Fruit fly (Drosophila melanogaster) whole organism, wandering third instar larva: ENCODE results near the gene CG43630.
A peak's percentile ranks its signal among the peaks of the same experiment; 100 is the strongest.

Experiments used
- Abd-B ChIP-seq: fragments of >200 bp; optimal IDR thresholded peaks from 2 replicates; lab custom pipeline; 2017; ENCODE audit warnings: missing biosample characterization, missing genetic modification characterization
- CG32264 ChIP-seq: fragments of 200-800 bp; sonication (Bioruptor generic); optimal IDR thresholded peaks from 2 replicates; lab custom pipeline; 2016; ENCODE audit warnings: missing biosample characterization, missing genetic modification characterization
- CG9705 ChIP-seq: fragments of 200-800 bp; sonication (Bioruptor generic); optimal IDR thresholded peaks from 2 replicates; lab custom pipeline; 2018; ENCODE audit warnings: missing biosample characterization, mild to moderate bottlenecking, missing genetic modification characterization
- CrebA ChIP-seq: fragments of 200-800 bp; sonication (Bioruptor generic); optimal IDR thresholded peaks from 2 replicates; lab custom pipeline; 2016; ENCODE audit warnings: missing biosample characterization, mild to moderate bottlenecking, missing genetic modification characterization, borderline replicate concordance
- Dif ChIP-seq: fragments of 200-275, 200-300 bp; sonication (Bioruptor generic); optimal IDR thresholded peaks from 2 replicates; lab custom pipeline; 2018; ENCODE audit warnings: missing biosample characterization, missing genetic modification characterization; ENCODE audit not compliant: partially characterized antibody
- GATAd ChIP-seq: sonication (Bioruptor generic); optimal IDR thresholded peaks from 2 replicates; lab custom pipeline; 2016; ENCODE audit warnings: missing biosample characterization, missing genetic modification characterization
- HLH106 ChIP-seq: fragments of 200-800 bp; optimal IDR thresholded peaks from 3 replicates; lab custom pipeline; 2019; ENCODE audit warnings: missing biosample characterization, mild to moderate bottlenecking, missing genetic modification characterization, moderate library complexity
- Hnf4 ChIP-seq: fragments of 200-800 bp; sonication (Bioruptor generic); optimal IDR thresholded peaks from 2 replicates; lab custom pipeline; 2016; ENCODE audit warnings: missing biosample characterization, mild to moderate bottlenecking, missing genetic modification characterization
- Hr78 ChIP-seq: fragments of >200 bp; optimal IDR thresholded peaks from 2 replicates; lab custom pipeline; 2017; ENCODE audit warnings: missing biosample characterization, missing genetic modification characterization
- Hr83 ChIP-seq: fragments of 200-300 bp; sonication (Bioruptor generic); optimal IDR thresholded peaks from 2 replicates; lab custom pipeline; 2016; ENCODE audit warnings: missing biosample characterization, mild to moderate bottlenecking, missing genetic modification characterization, moderate library complexity; ENCODE audit not compliant: poor library complexity, severe bottlenecking
- Jra ChIP-seq: sonication (Bioruptor generic); optimal IDR thresholded peaks from 2 replicates; lab custom pipeline; 2016; ENCODE audit warnings: missing biosample characterization, missing genetic modification characterization
- Mio ChIP-seq: sonication (Bioruptor generic); optimal IDR thresholded peaks from 2 replicates; lab custom pipeline; 2016; ENCODE audit warnings: missing biosample characterization, missing genetic modification characterization
- Myc ChIP-seq: fragments of >200 bp; optimal IDR thresholded peaks from 2 replicates; lab custom pipeline; 2017
- N ChIP-seq: fragments of >200 bp; optimal IDR thresholded peaks from 2 replicates; lab custom pipeline; 2018; ENCODE audit warnings: missing biosample characterization, missing external identifiers, missing genetic modification characterization
- OdsH ChIP-seq: fragments of 200-800 bp; sonication (Bioruptor generic); optimal IDR thresholded peaks from 2 replicates; lab custom pipeline; 2016; ENCODE audit warnings: missing biosample characterization, mild to moderate bottlenecking, missing genetic modification characterization
- Rel ChIP-seq, 2 experiments: fragments of 200-800 bp; sonication (Bioruptor generic) in 1 of 2; optimal IDR thresholded peaks; 2 replicates in 1 of 2; 3 replicates in 1 of 2; lab custom pipeline; 2016 to 2019; ENCODE audit warnings: mild to moderate bottlenecking in 2 of 2, missing biosample characterization in 2 of 2, missing genetic modification characterization in 2 of 2, moderate library complexity in 1 of 2
- Sp1 ChIP-seq: fragments of 200-800 bp; sonication (Bioruptor generic); optimal IDR thresholded peaks from 3 replicates; lab custom pipeline; 2019; ENCODE audit warnings: missing biosample characterization, mild to moderate bottlenecking, missing genetic modification characterization, moderate library complexity
- Vsx2 ChIP-seq: fragments of 200-300, 225-300 bp; sonication (Bioruptor generic); optimal IDR thresholded peaks from 2 replicates; lab custom pipeline; 2018; ENCODE audit warnings: missing biosample characterization, missing genetic modification characterization; ENCODE audit not compliant: partially characterized antibody
- br ChIP-seq: fragments of 200-800 bp; sonication (Bioruptor generic); optimal IDR thresholded peaks from 2 replicates; lab custom pipeline; 2016; ENCODE audit warnings: missing biosample characterization, missing genetic modification characterization
- brk ChIP-seq: fragments of 200-800 bp; sonication (Bioruptor generic); optimal IDR thresholded peaks from 2 replicates; lab custom pipeline; 2016; ENCODE audit warnings: missing biosample characterization, mild to moderate bottlenecking, missing genetic modification characterization
- dl ChIP-seq, 2 experiments: fragments of 175-275, 200-275 bp in 1 of 2; fragments of 200-275 bp in 1 of 2; sonication (Bioruptor generic); optimal IDR thresholded peaks; lab custom pipeline; 2018; ENCODE audit warnings: mild to moderate bottlenecking in 2 of 2, missing biosample characterization in 2 of 2, missing genetic modification characterization in 2 of 2, moderate library complexity in 2 of 2; ENCODE audit not compliant: partially characterized antibody in 2 of 2, insufficient read depth in 1 of 2
- dmrt93B ChIP-seq: fragments of 200-800 bp; sonication (Bioruptor generic); optimal IDR thresholded peaks from 2 replicates; lab custom pipeline; 2018; ENCODE audit warnings: missing biosample characterization, mild to moderate bottlenecking, missing genetic modification characterization
- dsf ChIP-seq: sonication (Bioruptor generic); optimal IDR thresholded peaks from 2 replicates; lab custom pipeline; 2016; ENCODE audit warnings: missing biosample characterization, missing genetic modification characterization, borderline replicate concordance
- ey ChIP-seq: fragments of 200-800 bp; sonication (Bioruptor generic); optimal IDR thresholded peaks from 2 replicates; lab custom pipeline; 2016; ENCODE audit warnings: missing biosample characterization, missing genetic modification characterization
- foxo ChIP-seq, 2 experiments: fragments of 200-800 bp; sonication (Bioruptor generic); optimal IDR thresholded peaks; 2 replicates in 1 of 2; 3 replicates in 1 of 2; lab custom pipeline; 2016 to 2017; ENCODE audit warnings: missing biosample characterization in 2 of 2, missing genetic modification characterization in 2 of 2
- h ChIP-seq: fragments of 200-800 bp; sonication (Bioruptor generic); optimal IDR thresholded peaks from 3 replicates; lab custom pipeline; 2016; ENCODE audit warnings: missing biosample characterization, mild to moderate bottlenecking, missing genetic modification characterization
- lola ChIP-seq: fragments of >200 bp; optimal IDR thresholded peaks from 2 replicates; lab custom pipeline; 2017; ENCODE audit warnings: missing biosample characterization, missing genetic modification characterization
- pan ChIP-seq: fragments of >200 bp; optimal IDR thresholded peaks from 2 replicates; lab custom pipeline; 2017
- psq ChIP-seq: fragments of 200-800 bp; sonication (Bioruptor generic); optimal IDR thresholded peaks from 3 replicates; lab custom pipeline; 2017; ENCODE audit warnings: missing biosample characterization, mild to moderate bottlenecking, missing genetic modification characterization, moderate library complexity
- sage ChIP-seq: fragments of 200-800 bp; sonication (Bioruptor generic); optimal IDR thresholded peaks from 2 replicates; lab custom pipeline; 2016; ENCODE audit warnings: missing biosample characterization, mild to moderate bottlenecking, missing genetic modification characterization
- sv ChIP-seq: fragments of 200-800 bp; sonication (Bioruptor generic); optimal IDR thresholded peaks from 3 replicates; lab custom pipeline; 2016; ENCODE audit warnings: missing biosample characterization, missing genetic modification characterization
- tai ChIP-seq: sonication (Bioruptor generic); optimal IDR thresholded peaks from 2 replicates; lab custom pipeline; 2016; ENCODE audit warnings: missing biosample characterization, missing genetic modification characterization
- usp ChIP-seq: fragments of >200 bp; optimal IDR thresholded peaks from 2 replicates; lab custom pipeline; 2017; ENCODE audit warnings: missing biosample characterization, missing genetic modification characterization
- woc ChIP-seq: sonication (Bioruptor generic); optimal IDR thresholded peaks from 2 replicates; lab custom pipeline; 2016; ENCODE audit warnings: missing biosample characterization, mild to moderate bottlenecking, missing genetic modification characterization

Gene CG43630

dm6 chr3R:12688116-12688515 is 12.1 kb upstream of the CG43630 start:
- TF ChIP-seq Mio (no peak), HLH106 (no peak), N (no peak), h (no peak), Jra (no peak), Hr78 (no peak), Hnf4 (no peak), OdsH (GFP tag; lab: Kevin White, UChicago) (no peak)
- TF ChIP-seq, all 38 proteins: peak for 0

DNA sequence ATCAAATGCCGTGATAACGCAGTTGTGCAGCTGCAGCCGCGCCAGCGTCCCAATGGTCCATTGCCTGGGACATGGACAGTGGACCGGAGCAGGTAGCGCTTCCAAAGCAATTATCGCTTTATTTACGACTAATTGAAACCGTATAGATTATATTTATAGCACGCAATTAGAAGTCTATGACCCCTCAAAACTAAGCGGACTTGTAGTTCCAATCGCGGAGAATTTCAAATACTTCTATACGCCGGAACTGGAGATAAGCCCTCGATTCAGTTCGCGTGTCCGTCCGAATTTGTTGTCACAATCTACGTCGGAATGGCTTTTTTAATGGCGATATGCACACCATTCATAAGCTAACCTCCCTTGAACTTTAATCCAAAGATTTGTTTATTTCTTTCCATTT is 9.2 kb upstream of the CG43630 start:
- TF ChIP-seq Rel (GFP tag; optimal IDR thresholded peaks at IDR 0.05; lab: Kevin White, UChicago) (no peak), Rel (tag; optimal IDR thresholded peaks at IDR 0.05; lab: Kevin White, UChicago) (no peak), Hnf4 (no peak), brk (GFP tag; lab: Kevin White, UChicago) (no peak), Sp1 (no peak), psq (GFP tag; lab: Kevin White, UChicago) (no peak), usp (GFP tag; lab: Kevin White, UChicago) (no peak), Vsx2 (no peak), Hr83 (no peak), Hr78 (no peak), N (no peak), ey (GFP tag; lab: Kevin White, UChicago) (no peak), sage (GFP tag; lab: Kevin White, UChicago) (no peak), foxo (GFP tag; optimal IDR thresholded peaks at IDR 0.05; lab: Kevin White, UChicago) (no peak), tai (no peak), OdsH (GFP tag; lab: Kevin White, UChicago) (no peak), dmrt93B (no peak), Dif (GFP tag; lab: Kevin White, UChicago) (no peak), br (GFP tag; lab: Kevin White, UChicago) (no peak), pan (lab: Kevin White, UChicago) (no peak)
- TF ChIP-seq, all 38 proteins: peak for 0

DNA sequence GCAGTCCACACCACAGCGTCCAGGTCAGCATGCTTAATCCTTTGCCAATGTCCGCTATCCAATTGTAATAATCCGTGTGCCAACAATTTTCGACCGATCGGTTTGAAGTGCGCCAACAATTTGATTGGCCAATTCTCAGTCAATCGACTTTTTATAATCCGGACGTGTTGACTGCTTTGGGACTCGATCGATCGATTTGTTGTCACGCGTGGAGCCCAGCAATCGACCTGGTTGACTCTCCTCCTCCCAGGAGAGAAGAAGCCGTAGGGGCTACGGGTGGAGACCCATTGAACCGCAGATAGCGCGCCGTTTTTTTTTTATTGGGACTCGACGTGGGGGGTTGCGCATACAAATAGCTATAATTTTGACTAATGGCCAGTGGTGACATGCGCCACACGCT is 5.2 kb upstream of the CG43630 start, which contains the start of gene Cyp313a4:
Gene Cyp313a4, minus strand, starts transcription at position 101 of the 400 bp plus-strand sequence.
- TF ChIP-seq lola (GFP tag; lab: Kevin White, UChicago), result no peak
- TF ChIP-seq, all 38 proteins: peak for 0

dm6 chr3R:12678850-12679249 is 2.8 kb upstream of the CG43630 start, which contains the start of gene mbo:
TSS of gene mbo (minus strand) at chr3R:12679052.
- TF ChIP-seq foxo (GFP tag; optimal IDR thresholded peaks at IDR 0.05; lab: Kevin White, UChicago) (no peak), CG32264 (no peak), sv (GFP tag; lab: Kevin White, UChicago) (no peak), dsf (GFP tag; lab: Kevin White, UChicago) (no peak), brk (GFP tag; lab: Kevin White, UChicago) (no peak), dl (GFP tag; optimal IDR thresholded peaks at IDR 0.05; lab: Kevin White, UChicago; ENCODE audit: insufficient read depth in 1 of 2, partially characterized antibody in 2 of 2) (no peak)

- TF ChIP-seq br (GFP tag; lab: Kevin White, UChicago), result no peak
- peak; percentile 33 for TF ChIP-seq Dif (GFP tag; lab: Kevin White, UChicago)
Measured at dm6 chr3R:12674041-12674623, 1.9 kb downstream of the CG43630 start, which contains the start of gene Gnmt. TSS of gene Gnmt (plus strand) at chr3R:12674608.

DNA sequence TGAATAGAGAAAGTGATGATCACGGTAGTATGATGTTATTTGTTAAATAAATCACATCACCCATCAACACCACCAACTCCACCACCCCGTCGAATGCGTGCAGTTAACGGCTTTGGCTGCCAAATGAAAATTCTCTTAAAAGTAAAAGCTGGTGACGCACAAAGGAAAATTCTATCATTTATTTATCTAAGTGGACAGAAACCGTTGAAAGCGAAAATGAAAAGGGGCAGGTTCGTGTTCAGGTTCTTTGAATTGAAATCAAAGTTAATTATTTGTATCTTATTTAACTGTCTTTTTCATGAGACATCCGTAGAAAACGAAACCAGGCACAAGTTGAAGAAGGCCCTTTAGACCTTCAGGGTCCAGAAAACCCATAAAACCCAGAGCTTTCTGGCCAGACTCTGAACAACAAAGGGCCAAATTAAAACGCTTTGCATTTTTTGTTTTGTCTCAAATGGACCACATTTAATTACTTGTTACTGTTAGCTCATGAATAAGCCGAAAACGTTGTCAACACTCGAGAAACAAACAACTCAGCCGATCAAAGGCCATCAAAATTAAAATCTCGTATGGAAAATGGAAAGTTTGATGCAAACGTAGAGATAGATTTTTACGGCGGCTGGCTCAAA is 9.7 kb downstream of the CG43630 start:
- TF ChIP-seq Hnf4 (no peak), N (no peak), psq (GFP tag; lab: Kevin White, UChicago) (no peak), dsf (GFP tag; lab: Kevin White, UChicago) (no peak), Dif (GFP tag; lab: Kevin White, UChicago) (no peak), GATAd (GFP tag; lab: Kevin White, UChicago) (no peak), Sp1 (no peak), woc (GFP tag; lab: Kevin White, UChicago) (no peak), pan (lab: Kevin White, UChicago) (no peak), foxo (GFP tag; optimal IDR thresholded peaks at IDR 0.05; lab: Kevin White, UChicago) (no peak), usp (GFP tag; lab: Kevin White, UChicago) (no peak), CrebA (GFP tag; lab: Kevin White, UChicago) (no peak), Rel (GFP tag; optimal IDR thresholded peaks at IDR 0.05; lab: Kevin White, UChicago) (no peak), Rel (tag; optimal IDR thresholded peaks at IDR 0.05; lab: Kevin White, UChicago) (no peak), Abd-B (GFP tag; lab: Kevin White, UChicago) (no peak), brk (GFP tag; lab: Kevin White, UChicago) (no peak), Myc (lab: Kevin White, UChicago) (no peak), Hr78 (no peak), CG9705 (GFP tag; lab: Kevin White, UChicago) (no peak), dmrt93B (no peak)
- TF ChIP-seq, all 38 proteins: peak for 0
